Fruit fly (Drosophila melanogaster) whole organism, adult: ENCODE measurements around the gene CG14860.
A peak's percentile ranks its signal among the peaks of the same experiment; 100 is the strongest.

Source experiments
- CG33017 ChIP-seq: fragments of 200-800 bp; sonication (Bioruptor generic); optimal IDR thresholded peaks from 2 replicates; lab custom pipeline; 2018; ENCODE audit warnings: missing biosample characterization, mild to moderate bottlenecking, missing genetic modification characterization, moderate library complexity
- CG7045 ChIP-seq: fragments of 200-800 bp; sonication (Bioruptor generic); optimal IDR thresholded peaks from 2 replicates; lab custom pipeline; 2017; ENCODE audit warnings: missing biosample characterization, mild to moderate bottlenecking, missing genetic modification characterization
- Clk ChIP-seq: fragments of 200-800 bp; sonication (Bioruptor generic); optimal IDR thresholded peaks from 2 replicates; lab custom pipeline; 2017; ENCODE audit warnings: missing biosample characterization, missing genetic modification characterization
- Crg-1 ChIP-seq: fragments of 200-800 bp; sonication (Bioruptor generic); optimal IDR thresholded peaks from 2 replicates; lab custom pipeline; 2016; ENCODE audit warnings: missing biosample characterization, missing genetic modification characterization
- bab1 ChIP-seq: fragments of 200-800 bp; sonication (Bioruptor generic); optimal IDR thresholded peaks from 3 replicates; lab custom pipeline; 2019; ENCODE audit warnings: missing biosample characterization, mild to moderate bottlenecking, missing genetic modification characterization, moderate library complexity
- cnc ChIP-seq, 2 experiments: fragments of >200 bp; optimal IDR thresholded peaks; 2 replicates each; lab custom pipeline; 2017
- tj ChIP-seq: fragments of 200-800 bp; sonication (Bioruptor generic); optimal IDR thresholded peaks from 3 replicates; lab custom pipeline; 2017; ENCODE audit warnings: missing biosample characterization, mild to moderate bottlenecking, missing genetic modification characterization, moderate library complexity

- TF ChIP-seq Clk (no peak), tj (GFP tag; lab: Kevin White, UChicago) (peak; percentile 19), cnc (optimal IDR thresholded peaks at IDR 0.05; lab: Kevin White, UChicago) (no peak), CG7045 (GFP tag; lab: Kevin White, UChicago) (no peak), bab1 (peak; percentile 37), Crg-1 (GFP tag; lab: Kevin White, UChicago) (no peak), CG33017 (tag; lab: Kevin White, UChicago) (no peak)
Measured at dm6 chr3R:14903837-14904431, 9.3 kb downstream of the CG14860 start, which contains the start of gene VhaPPA1-1.
